Worm (Caenorhabditis elegans) whole organism, L4 larva: Measurements from ENCODE around the gene ZK688.9.

Source experiments
- R02D3.7 ChIP-seq: fragments of 150-350 bp; sonication (generic microtip); optimal IDR thresholded peaks from 3 replicates; lab custom pipeline; 2014; ENCODE audit warnings: missing biosample characterization, missing genetic modification characterization
- T20F7.1 ChIP-seq: fragments of 200-800 bp; sonication (Bioruptor generic); optimal IDR thresholded peaks from 2 replicates; lab custom pipeline; 2018; ENCODE audit warnings: mild to moderate bottlenecking, missing genetic modification characterization, missing compliant biosample characterization
- Y75B8A.6 ChIP-seq: fragments of 200-800 bp; sonication (Bioruptor generic); IDR thresholded peaks from 2 replicates; pipeline ENCODE4 v1.3.6; 2022; ENCODE audit warnings: missing genetic modification reagents, missing genetic modification characterization, missing compliant biosample characterization
- aha-1 ChIP-seq: fragments of 150-350 bp; peaks from one replicate; lab custom pipeline; 2014; ENCODE audit warnings: missing biosample characterization, missing genetic modification characterization
- aly-2 ChIP-seq: sonication (generic microtip); optimal IDR thresholded peaks from 2 replicates; lab custom pipeline; 2018; ENCODE audit warnings: missing biosample characterization, missing genetic modification characterization
- ama-1 ChIP-seq: fragments of 150-350 bp; optimal IDR thresholded peaks from 2 replicates; lab custom pipeline; 2014; ENCODE audit warnings: inconsistent platforms, mixed read lengths
- arid-1 ChIP-seq: fragments of 200-800 bp; sonication (Bioruptor generic); conservative IDR thresholded peaks from 2 replicates; pipeline ENCODE4 v1.3.6; 2022; ENCODE audit warnings: missing genetic modification reagents, missing genetic modification characterization, missing compliant biosample characterization
- ceh-32 ChIP-seq: sonication (generic microtip); optimal IDR thresholded peaks from 2 replicates; lab custom pipeline; 2016; ENCODE audit warnings: mild to moderate bottlenecking, missing genetic modification characterization, missing compliant biosample characterization; ENCODE audit not compliant: poor library complexity
- ceh-62 ChIP-seq: sonication (generic microtip); optimal IDR thresholded peaks from 2 replicates; lab custom pipeline; 2017; ENCODE audit warnings: missing biosample characterization, missing genetic modification characterization
- ces-1 ChIP-seq: fragments of 150-350 bp; sonication (generic microtip); optimal IDR thresholded peaks from 4 replicates; lab custom pipeline; 2014; ENCODE audit warnings: missing biosample characterization, missing genetic modification reagents, missing genetic modification characterization
- dmd-6 ChIP-seq: fragments of 200-800 bp; sonication (Bioruptor generic); IDR thresholded peaks from 2 replicates; pipeline ENCODE4 v1.3.6; 2022; ENCODE audit warnings: missing genetic modification reagents, missing genetic modification characterization, missing compliant biosample characterization
- dve-1 ChIP-seq: sonication (generic microtip); optimal IDR thresholded peaks from 2 replicates; lab custom pipeline; 2017; ENCODE audit warnings: antibody characterized with exemption, mild to moderate bottlenecking, missing genetic modification characterization, missing compliant biosample characterization; ENCODE audit not compliant: insufficient read depth
- egl-27 ChIP-seq: sonication (generic microtip); optimal IDR thresholded peaks from 3 replicates; lab custom pipeline; 2017; ENCODE audit warnings: missing biosample characterization, missing genetic modification reagents, missing genetic modification characterization
- egl-43 ChIP-seq: fragments of 200-800 bp; sonication (Bioruptor generic); IDR thresholded peaks from 2 replicates; pipeline ENCODE4 v1.3.6; 2022; ENCODE audit warnings: missing genetic modification reagents, missing genetic modification characterization, missing compliant biosample characterization
- hif-1 ChIP-seq, 2 experiments: sonication (generic microtip); optimal IDR thresholded peaks; 2 replicates each; lab custom pipeline; 2016 to 2017; ENCODE audit warnings: missing compliant biosample characterization in 2 of 2, missing genetic modification characterization in 2 of 2, missing genetic modification reagents in 2 of 2, missing genotype in 2 of 2, mild to moderate bottlenecking in 1 of 2
- hlh-11 ChIP-seq: fragments of 200-800 bp; sonication (Bioruptor generic); optimal IDR thresholded peaks from 2 replicates; lab custom pipeline; 2018; ENCODE audit warnings: mild to moderate bottlenecking, missing genetic modification characterization, missing compliant biosample characterization
- hlh-30 ChIP-seq: sonication (generic microtip); optimal IDR thresholded peaks from 2 replicates; lab custom pipeline; 2017; ENCODE audit warnings: antibody characterized with exemption, mild to moderate bottlenecking, missing genetic modification characterization, missing compliant biosample characterization; ENCODE audit not compliant: insufficient read depth
- lin-38 ChIP-seq: fragments of 200-800 bp; sonication (Bioruptor generic); IDR thresholded peaks from 2 replicates; pipeline ENCODE4 v1.3.6; 2022; ENCODE audit warnings: missing genetic modification reagents, missing genetic modification characterization, missing compliant biosample characterization
- lin-39 ChIP-seq: fragments of 150-350 bp; optimal IDR thresholded peaks from 2 replicates; lab custom pipeline; 2014; ENCODE audit warnings: missing biosample characterization, missing genetic modification reagents, missing genetic modification characterization
- lsy-2 ChIP-seq, 2 experiments: fragments of 150-350 bp in 1 of 2; sonication (generic microtip) in 1 of 2; optimal IDR thresholded peaks; 2 replicates each; lab custom pipeline; 2014 to 2017; ENCODE audit warnings: missing biosample characterization in 2 of 2, missing genetic modification characterization in 2 of 2
- madf-9 ChIP-seq: fragments of 200-800 bp; sonication (Bioruptor generic); conservative IDR thresholded peaks from 2 replicates; pipeline ENCODE4 v1.3.6; 2022; ENCODE audit warnings: missing genetic modification reagents, missing genetic modification characterization, missing compliant biosample characterization
- mdl-1 ChIP-seq, 2 experiments: fragments of 150-350 bp in 1 of 2; sonication (generic microtip) in 1 of 2; optimal IDR thresholded peaks; 2 replicates each; lab custom pipeline; 2014 to 2017; ENCODE audit warnings: missing biosample characterization in 2 of 2, missing genetic modification characterization in 2 of 2
- mdt-29 ChIP-seq: fragments of 200-800 bp; sonication (Bioruptor generic); IDR thresholded peaks from 2 replicates; pipeline ENCODE4 v1.3.6; 2022; ENCODE audit warnings: missing genetic modification reagents, missing genetic modification characterization, missing compliant biosample characterization
- mxl-2 ChIP-seq: fragments of 200-800 bp; sonication (Bioruptor generic); conservative IDR thresholded peaks from 2 replicates; pipeline ENCODE4 v1.3.6; 2022; ENCODE audit warnings: missing genetic modification reagents, missing genetic modification characterization, missing compliant biosample characterization
- nhr-102 ChIP-seq: sonication (generic microtip); optimal IDR thresholded peaks from 2 replicates; lab custom pipeline; 2016; ENCODE audit warnings: mild to moderate bottlenecking, missing genetic modification characterization, moderate library complexity, missing compliant biosample characterization
- nhr-28 ChIP-seq: fragments of 150-350 bp; optimal IDR thresholded peaks from 2 replicates; lab custom pipeline; 2014; ENCODE audit warnings: missing biosample characterization, missing genetic modification characterization
- nhr-41 ChIP-seq: fragments of 200-800 bp; sonication (Bioruptor generic); IDR thresholded peaks from 2 replicates; pipeline ENCODE4 v1.3.6; 2022; ENCODE audit warnings: missing genetic modification reagents, missing genetic modification characterization, missing compliant biosample characterization
- nhr-48 ChIP-seq: sonication (generic microtip); optimal IDR thresholded peaks from 2 replicates; lab custom pipeline; 2016; ENCODE audit warnings: mild to moderate bottlenecking, missing genetic modification characterization, missing compliant biosample characterization
- nhr-6 ChIP-seq: fragments of 150-350 bp; optimal IDR thresholded peaks from 2 replicates; lab custom pipeline; 2014; ENCODE audit warnings: missing biosample characterization, missing genetic modification characterization
- nhr-77 ChIP-seq: fragments of 150-350 bp; optimal IDR thresholded peaks from 2 replicates; lab custom pipeline; 2014; ENCODE audit warnings: missing biosample characterization, missing genetic modification characterization
- php-3 ChIP-seq: fragments of 200-800 bp; sonication (Bioruptor generic); IDR thresholded peaks from 2 replicates; pipeline ENCODE4 v1.3.6; 2022; ENCODE audit warnings: missing genetic modification reagents, missing genetic modification characterization, missing compliant biosample characterization
- pqm-1 ChIP-seq: sonication (generic microtip); optimal IDR thresholded peaks from 2 replicates; lab custom pipeline; 2017; ENCODE audit warnings: missing biosample characterization, missing genetic modification characterization
- sdz-12 ChIP-seq: fragments of 200-800 bp; sonication (Bioruptor generic); optimal IDR thresholded peaks from 2 replicates; lab custom pipeline; 2018; ENCODE audit warnings: mild to moderate bottlenecking, missing genetic modification characterization, missing compliant biosample characterization
- set-16 ChIP-seq: fragments of 200-800 bp; sonication (Bioruptor generic); IDR thresholded peaks from 2 replicates; pipeline ENCODE4 v1.3.6; 2022; ENCODE audit warnings: missing genetic modification reagents, missing genetic modification characterization, missing compliant biosample characterization
- skn-1 ChIP-seq: fragments of 150-350 bp; optimal IDR thresholded peaks from 2 replicates; lab custom pipeline; 2014; ENCODE audit warnings: missing biosample characterization, missing genetic modification characterization
- spr-1 ChIP-seq: sonication (generic microtip); optimal IDR thresholded peaks from 2 replicates; lab custom pipeline; 2016; ENCODE audit warnings: mild to moderate bottlenecking, missing genetic modification characterization, missing compliant biosample characterization
- unc-39 ChIP-seq: sonication (generic microtip); optimal IDR thresholded peaks from 2 replicates; lab custom pipeline; 2017; ENCODE audit warnings: missing biosample characterization, missing genetic modification characterization
- unc-62 ChIP-seq, 3 experiments: fragments of 150-350 bp in 1 of 3; sonication (generic microtip); optimal IDR thresholded peaks in 2 of 3; peaks in 1 of 3; 1 replicate in 1 of 3; 2 replicates in 2 of 3; lab custom pipeline; 2014 to 2017; ENCODE audit warnings: missing biosample characterization in 3 of 3, missing genetic modification characterization in 3 of 3, missing genetic modification reagents in 3 of 3, missing genotype in 1 of 3
- vab-7 ChIP-seq: fragments of 200-800 bp; sonication (Bioruptor generic); IDR thresholded peaks from 2 replicates; pipeline ENCODE4 v1.3.6; 2022; ENCODE audit warnings: missing genetic modification reagents, missing genetic modification characterization, missing compliant biosample characterization
- zag-1 ChIP-seq: fragments of 150-350 bp; optimal IDR thresholded peaks from 2 replicates; lab custom pipeline; 2014; ENCODE audit warnings: missing biosample characterization, missing genetic modification characterization
- zfp-2 ChIP-seq: sonication (generic microtip); optimal IDR thresholded peaks from 2 replicates; lab custom pipeline; 2016; ENCODE audit warnings: mild to moderate bottlenecking, missing genetic modification characterization, missing compliant biosample characterization
- ztf-7 ChIP-seq: fragments of 150-350 bp; optimal IDR thresholded peaks from 2 replicates; lab custom pipeline; 2014; ENCODE audit warnings: missing biosample characterization, missing genetic modification characterization

Gene ZK688.9

ce11 chrIII:7872776-7873175, 10.0 kb downstream of the ZK688.9 start:
- TF ChIP-seq vab-7 (GFP tag; lab: Robert Waterston, UW) (no peak), hlh-11 (tag; lab: Kevin White, UChicago) (no peak), arid-1 (GFP tag; lab: Robert Waterston, UW) (no peak), set-16 (GFP tag; lab: Robert Waterston, UW) (no peak), zag-1 (tag; lab: Kevin White, UChicago) (no peak), nhr-41 (GFP tag; lab: Robert Waterston, UW) (no peak), lin-38 (GFP tag; lab: Robert Waterston, UW) (no peak), nhr-6 (tag; lab: Kevin White, UChicago) (no peak), ceh-32 (tag; lab: Kevin White, UChicago) (no peak), ztf-7 (no peak), skn-1 (tag; lab: Kevin White, UChicago) (no peak), lin-39 (tag; lab: Kevin White, UChicago) (no peak), aha-1 (tag; lab: Kevin White, UChicago) (no peak), zfp-2 (tag; lab: Kevin White, UChicago) (no peak), mdt-29 (no peak), mdl-1 (tag; optimal IDR thresholded peaks at IDR 0.05; lab: Kevin White, UChicago) (peak in 1 of 2 experiments; percentile 23), aly-2 (tag; lab: Kevin White, UChicago) (no peak), dve-1 (tag; lab: Kevin White, UChicago) (no peak), dmd-6 (GFP tag; lab: Robert Waterston, UW) (no peak), unc-62 (GFP tag; optimal IDR thresholded peaks at IDR 0.05 in 1 of 2; lab: Kevin White, UChicago) (peak in 1 of 2 experiments; percentile 56), unc-62 (tag; optimal IDR thresholded peaks at IDR 0.05; lab: Kevin White, UChicago) (no peak), nhr-28 (peak; percentile 48), hif-1 (tag; optimal IDR thresholded peaks at IDR 0.05; lab: Kevin White, UChicago) (no peak), unc-39 (no peak), lsy-2 (tag; optimal IDR thresholded peaks at IDR 0.05; lab: Kevin White, UChicago) (no peak), R02D3.7 (tag; lab: Kevin White, UChicago) (no peak), nhr-102 (no peak), T20F7.1 (GFP tag; lab: Kevin White, UChicago) (no peak), egl-27 (tag; lab: Kevin White, UChicago) (no peak), spr-1 (tag; lab: Kevin White, UChicago) (no peak), hlh-30 (peak; percentile 24)

DNA sequence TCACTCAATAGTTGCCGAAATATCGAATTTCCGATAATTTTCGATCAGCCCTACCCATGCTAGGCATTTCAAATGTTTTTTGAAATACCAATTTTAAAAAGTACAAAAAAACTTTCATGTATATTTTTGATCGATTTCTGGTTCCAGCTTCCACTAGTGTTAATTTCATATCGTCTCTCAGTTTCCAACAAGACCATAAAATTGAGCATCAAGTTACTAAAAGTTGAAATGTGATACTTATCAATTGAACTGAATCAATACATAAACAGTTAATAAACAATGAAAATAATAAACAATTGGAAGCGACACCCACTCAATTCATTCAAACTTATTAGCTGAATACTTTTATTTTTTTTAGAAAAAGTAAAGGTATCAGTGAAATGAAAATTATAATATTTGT, 16.6 kb downstream of the ZK688.9 start, which contains the start of gene cup-4:
Gene cup-4, plus strand, starts transcription at position 301 of the 400 bp plus-strand sequence.
- TF ChIP-seq nhr-41 (GFP tag; lab: Robert Waterston, UW) (no peak), ama-1 (lab: Kevin White, UChicago) (no peak), aha-1 (tag; lab: Kevin White, UChicago) (no peak), hif-1 (tag; optimal IDR thresholded peaks at IDR 0.05; lab: Kevin White, UChicago) (no peak), Y75B8A.6 (GFP tag; lab: Robert Waterston, UW) (no peak), php-3 (GFP tag; lab: Robert Waterston, UW) (no peak), ces-1 (GFP tag; lab: Kevin White, UChicago) (no peak), mxl-2 (GFP tag; lab: Robert Waterston, UW) (no peak)
- TF ChIP-seq, all 104 proteins: peak for 0

DNA sequence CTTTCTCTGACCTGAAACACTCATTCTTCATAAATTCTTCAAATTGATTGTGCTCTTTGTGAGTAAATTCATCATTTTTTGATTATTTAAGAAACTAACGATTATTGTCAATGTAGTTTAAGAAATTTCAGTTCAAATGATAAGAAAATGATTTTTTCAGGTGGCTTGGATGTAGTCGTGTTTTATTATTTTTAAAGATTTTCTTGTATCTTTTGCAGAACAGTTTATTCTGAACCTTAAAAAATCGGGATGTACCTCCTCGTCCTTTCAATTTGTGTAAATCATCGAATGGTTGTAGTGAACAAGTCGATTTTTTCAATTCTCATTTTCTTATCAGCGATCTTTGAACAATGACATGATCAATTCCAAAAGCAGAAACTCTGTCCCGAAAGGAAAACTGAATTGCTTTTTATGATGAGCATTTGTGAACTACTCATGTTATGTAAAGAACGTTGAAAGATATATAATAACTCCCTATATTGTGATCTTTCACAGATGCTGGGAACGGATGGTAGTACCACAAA, 17.5 kb downstream of the ZK688.9 start, which contains the start of gene slc-17.3:
Gene slc-17.3, minus strand, starts transcription at position 51 of the 524 bp plus-strand sequence.
- TF ChIP-seq aha-1 (tag; lab: Kevin White, UChicago), result peak; percentile 31
- TF ChIP-seq T20F7.1 (GFP tag; lab: Kevin White, UChicago), result no peak
- TF ChIP-seq pqm-1 (tag; lab: Kevin White, UChicago), result peak; percentile 1
- TF ChIP-seq nhr-77 (tag; lab: Kevin White, UChicago), result peak; percentile 16
- TF ChIP-seq madf-9 (GFP tag; lab: Robert Waterston, UW), result no peak
- TF ChIP-seq egl-43 (GFP tag; lab: Robert Waterston, UW), result no peak
- no peak for TF ChIP-seq mdl-1 (tag; optimal IDR thresholded peaks at IDR 0.05; lab: Kevin White, UChicago)
- TF ChIP-seq ceh-62, result no peak
- no peak for TF ChIP-seq sdz-12 (GFP tag; lab: Kevin White, UChicago)
- TF ChIP-seq nhr-48, result no peak
- TF ChIP-seq nhr-28, result peak; percentile 44
